Fruit fly (Drosophila melanogaster) whole organism, prepupa: Measurements from ENCODE around the gene rempA.

ENCODE experiments used
- Blimp-1 ChIP-seq: fragments of 200-800 bp; sonication (Bioruptor generic); optimal IDR thresholded peaks from 3 replicates; lab custom pipeline; 2017; ENCODE audit warnings: missing biosample characterization, missing genetic modification characterization, mild to moderate bottlenecking, moderate library complexity, missing genetic modification reagents
- CG10631 ChIP-seq: fragments of 200-800 bp; sonication (Bioruptor generic); optimal IDR thresholded peaks from 2 replicates; lab custom pipeline; 2016; ENCODE audit warnings: missing biosample characterization, missing genetic modification characterization
- CG10669 ChIP-seq: fragments of 200-800 bp; sonication (Bioruptor generic); optimal IDR thresholded peaks from 3 replicates; lab custom pipeline; 2018; ENCODE audit warnings: missing biosample characterization, mild to moderate bottlenecking, missing genetic modification characterization, moderate library complexity
- CG11762 ChIP-seq: fragments of 200-800 bp; sonication (Bioruptor generic); optimal IDR thresholded peaks from 3 replicates; lab custom pipeline; 2016; ENCODE audit warnings: missing biosample characterization, missing genetic modification characterization; ENCODE audit not compliant: insufficient read depth
- CG11902 ChIP-seq: fragments of 200-800 bp; sonication (Bioruptor generic); optimal IDR thresholded peaks from 3 replicates; lab custom pipeline; 2016; ENCODE audit warnings: missing biosample characterization, missing genetic modification characterization
- CG15336 ChIP-seq: fragments of 200-800 bp; sonication (Bioruptor generic); IDR thresholded peaks from 2 replicates; pipeline ENCODE4 v1.3.6; 2022; ENCODE audit warnings: missing biosample characterization, missing genetic modification characterization
- CG1621 ChIP-seq: fragments of 200-800 bp; sonication (Bioruptor generic); optimal IDR thresholded peaks from 3 replicates; lab custom pipeline; 2018; ENCODE audit warnings: missing biosample characterization, mild to moderate bottlenecking, missing genetic modification characterization
- CG16779 ChIP-seq: fragments of 200-800 bp; sonication (Bioruptor generic); optimal IDR thresholded peaks from 3 replicates; lab custom pipeline; 2017; ENCODE audit warnings: missing biosample characterization, mild to moderate bottlenecking, missing genetic modification characterization
- CG3032 ChIP-seq: fragments of 200-800 bp; optimal IDR thresholded peaks from 2 replicates; lab custom pipeline; 2019; ENCODE audit warnings: missing biosample characterization, mild to moderate bottlenecking, missing genetic modification characterization, moderate library complexity
- CG31627 ChIP-seq: fragments of 200-800 bp; sonication (Bioruptor generic); optimal IDR thresholded peaks from 3 replicates; lab custom pipeline; 2016; ENCODE audit warnings: missing biosample characterization, missing genetic modification characterization
- CG3919 ChIP-seq: fragments of 200-800 bp; sonication (Bioruptor generic); optimal IDR thresholded peaks from 3 replicates; lab custom pipeline; 2016; ENCODE audit warnings: missing biosample characterization, missing genetic modification characterization
- CG4318 ChIP-seq: fragments of 200-800 bp; sonication (Bioruptor generic); optimal IDR thresholded peaks from 3 replicates; lab custom pipeline; 2017; ENCODE audit warnings: missing biosample characterization, mild to moderate bottlenecking, missing genetic modification characterization
- CG6276 ChIP-seq: fragments of 200-800 bp; sonication (Bioruptor generic); optimal IDR thresholded peaks from 2 replicates; lab custom pipeline; 2017; ENCODE audit warnings: missing biosample characterization, mild to moderate bottlenecking, missing genetic modification characterization
- CG6792 ChIP-seq: fragments of 200-800 bp; sonication (Bioruptor generic); optimal IDR thresholded peaks from 3 replicates; lab custom pipeline; 2016; ENCODE audit warnings: missing biosample characterization, missing genetic modification characterization
- CG6808 ChIP-seq: fragments of 200-800 bp; sonication (Bioruptor generic); optimal IDR thresholded peaks from 3 replicates; lab custom pipeline; 2017; ENCODE audit warnings: missing biosample characterization, missing genetic modification characterization, mild to moderate bottlenecking, moderate library complexity, missing genetic modification reagents
- CG6854 ChIP-seq: fragments of 200-800 bp; sonication (Bioruptor generic); optimal IDR thresholded peaks from 2 replicates; lab custom pipeline; 2017; ENCODE audit warnings: missing biosample characterization, mild to moderate bottlenecking, missing genetic modification characterization
- CG7368 ChIP-seq: fragments of 200-800 bp; sonication (Bioruptor generic); optimal IDR thresholded peaks from 3 replicates; lab custom pipeline; 2016; ENCODE audit warnings: missing biosample characterization, missing genetic modification characterization
- CG8119 ChIP-seq: fragments of 200-800 bp; sonication (Bioruptor generic); IDR thresholded peaks from 3 replicates; pipeline ENCODE4 v1.3.6; 2022; ENCODE audit warnings: missing biosample characterization, missing genetic modification characterization
- CG8319 ChIP-seq: fragments of 200-800 bp; sonication (Bioruptor generic); optimal IDR thresholded peaks from 3 replicates; lab custom pipeline; 2016; ENCODE audit warnings: missing biosample characterization, missing genetic modification characterization
- CG9139 ChIP-seq: fragments of 200-800 bp; sonication (Bioruptor generic); optimal IDR thresholded peaks from 3 replicates; lab custom pipeline; 2017; ENCODE audit warnings: missing biosample characterization, mild to moderate bottlenecking, missing genetic modification characterization
- Eip78C ChIP-seq: fragments of 200-800 bp; sonication (Bioruptor generic); peaks from one replicate; lab custom pipeline; 2016; ENCODE audit warnings: missing biosample characterization, missing genetic modification characterization
- Eip93F ChIP-seq: fragments of 200-800 bp; sonication (Bioruptor generic); optimal IDR thresholded peaks from 2 replicates; lab custom pipeline; 2016; ENCODE audit warnings: missing biosample characterization, mild to moderate bottlenecking, missing genetic modification characterization
- Ets96B ChIP-seq: fragments of 200-800 bp; optimal IDR thresholded peaks from 2 replicates; lab custom pipeline; 2019; ENCODE audit warnings: missing biosample characterization, mild to moderate bottlenecking, missing genetic modification characterization, moderate library complexity
- Gug ChIP-seq: fragments of 200-800 bp; sonication (Bioruptor generic); IDR thresholded peaks from 2 replicates; pipeline ENCODE4 v1.3.6; 2022; ENCODE audit warnings: missing biosample characterization, missing genetic modification characterization
- Hr38 ChIP-seq: sonication (Bioruptor generic); optimal IDR thresholded peaks from 2 replicates; lab custom pipeline; 2016; ENCODE audit warnings: missing biosample characterization, missing genetic modification characterization
- Hr39 ChIP-seq: fragments of 200-800 bp; sonication (Bioruptor generic); optimal IDR thresholded peaks from 2 replicates; lab custom pipeline; 2016; ENCODE audit warnings: missing biosample characterization, missing genetic modification characterization
- Hr4 ChIP-seq: fragments of 200-800 bp; sonication (Bioruptor generic); optimal IDR thresholded peaks from 3 replicates; lab custom pipeline; 2016; ENCODE audit warnings: missing biosample characterization, missing genetic modification characterization
- Lpt ChIP-seq: fragments of 200-800 bp; sonication (Bioruptor generic); optimal IDR thresholded peaks from 3 replicates; lab custom pipeline; 2016; ENCODE audit warnings: missing biosample characterization, missing genetic modification characterization
- Met ChIP-seq: fragments of 200-800 bp; sonication (Bioruptor generic); optimal IDR thresholded peaks from 3 replicates; lab custom pipeline; 2016; ENCODE audit warnings: missing biosample characterization, missing genetic modification characterization
- OdsH ChIP-seq: fragments of 200-800 bp; sonication (Bioruptor generic); optimal IDR thresholded peaks from 3 replicates; lab custom pipeline; 2016; ENCODE audit warnings: missing biosample characterization, missing genetic modification characterization
- Smox ChIP-seq: fragments of 200-800 bp; sonication (Bioruptor generic); optimal IDR thresholded peaks from 3 replicates; lab custom pipeline; 2016; ENCODE audit warnings: missing biosample characterization, missing genetic modification characterization
- Sox102F ChIP-seq: fragments of 200-800 bp; sonication (Bioruptor generic); optimal IDR thresholded peaks from 2 replicates; lab custom pipeline; 2016; ENCODE audit warnings: missing biosample characterization, mild to moderate bottlenecking, missing genetic modification characterization
- Sox14 ChIP-seq: fragments of 200-800 bp; sonication (Bioruptor generic); optimal IDR thresholded peaks from 3 replicates; lab custom pipeline; 2016; ENCODE audit warnings: missing biosample characterization, missing genetic modification characterization
- Sox15 ChIP-seq: fragments of 200-800 bp; sonication (Bioruptor generic); optimal IDR thresholded peaks from 3 replicates; lab custom pipeline; 2016; ENCODE audit warnings: missing biosample characterization, missing genetic modification characterization
- acj6 ChIP-seq: fragments of 200-800 bp; sonication (Bioruptor generic); optimal IDR thresholded peaks from 3 replicates; lab custom pipeline; 2016; ENCODE audit warnings: missing biosample characterization, missing genetic modification characterization
- dac ChIP-seq: fragments of 200-800 bp; sonication (Bioruptor generic); optimal IDR thresholded peaks from 2 replicates; lab custom pipeline; 2017; ENCODE audit warnings: missing biosample characterization, mild to moderate bottlenecking, missing genetic modification characterization
- dsx ChIP-seq: fragments of 200-800 bp; optimal IDR thresholded peaks from 3 replicates; lab custom pipeline; 2019; ENCODE audit warnings: missing biosample characterization, mild to moderate bottlenecking, missing genetic modification characterization, moderate library complexity; ENCODE audit not compliant: poor library complexity, severe bottlenecking
- eg ChIP-seq: fragments of 200-800 bp; sonication (Bioruptor generic); IDR thresholded peaks from 3 replicates; pipeline ENCODE4 v1.3.6; 2022; ENCODE audit warnings: missing biosample characterization, missing genetic modification characterization
- esn ChIP-seq: fragments of 200-800 bp; sonication (Bioruptor generic); optimal IDR thresholded peaks from 2 replicates; lab custom pipeline; 2016; ENCODE audit warnings: missing biosample characterization, mild to moderate bottlenecking, missing genetic modification characterization, moderate library complexity
- fd85E ChIP-seq: fragments of 200-800 bp; sonication (Bioruptor generic); optimal IDR thresholded peaks from 3 replicates; lab custom pipeline; 2016; ENCODE audit warnings: missing biosample characterization, missing genetic modification characterization
- fkh ChIP-seq: fragments of 200-800 bp; sonication (Bioruptor generic); optimal IDR thresholded peaks from 3 replicates; lab custom pipeline; 2017; ENCODE audit warnings: missing biosample characterization, mild to moderate bottlenecking, missing genetic modification characterization, moderate library complexity
- lz ChIP-seq: fragments of 200-800 bp; sonication (Bioruptor generic); optimal IDR thresholded peaks from 3 replicates; lab custom pipeline; 2016; ENCODE audit warnings: missing biosample characterization, missing genetic modification characterization
- net ChIP-seq: fragments of 200-800 bp; sonication (Bioruptor generic); optimal IDR thresholded peaks from 3 replicates; lab custom pipeline; 2016; ENCODE audit warnings: missing biosample characterization, missing genetic modification characterization
- pdm3 ChIP-seq: fragments of 200-800 bp; sonication (Bioruptor generic); optimal IDR thresholded peaks from 3 replicates; lab custom pipeline; 2016; ENCODE audit warnings: missing biosample characterization, missing genetic modification characterization
- spab ChIP-seq: fragments of 200-800 bp; sonication (Bioruptor generic); optimal IDR thresholded peaks from 2 replicates; lab custom pipeline; 2017; ENCODE audit warnings: missing biosample characterization, mild to moderate bottlenecking, missing genetic modification characterization, missing genetic modification reagents
- ss ChIP-seq, 2 experiments: fragments of 200-800 bp; sonication (Bioruptor generic); optimal IDR thresholded peaks; 2 replicates in 1 of 2; 3 replicates in 1 of 2; lab custom pipeline; 2017 to 2018; ENCODE audit warnings: mild to moderate bottlenecking in 2 of 2, missing biosample characterization in 2 of 2, missing genetic modification characterization in 2 of 2, moderate library complexity in 1 of 2
- svp ChIP-seq: fragments of 200-800 bp; sonication (Bioruptor generic); peaks from one replicate; lab custom pipeline; 2016; ENCODE audit warnings: missing biosample characterization, missing genetic modification characterization
- topi ChIP-seq: fragments of 200-800 bp; sonication (Bioruptor generic); optimal IDR thresholded peaks from 3 replicates; lab custom pipeline; 2016; ENCODE audit warnings: missing biosample characterization, missing genetic modification characterization

rempA gene

DNA sequence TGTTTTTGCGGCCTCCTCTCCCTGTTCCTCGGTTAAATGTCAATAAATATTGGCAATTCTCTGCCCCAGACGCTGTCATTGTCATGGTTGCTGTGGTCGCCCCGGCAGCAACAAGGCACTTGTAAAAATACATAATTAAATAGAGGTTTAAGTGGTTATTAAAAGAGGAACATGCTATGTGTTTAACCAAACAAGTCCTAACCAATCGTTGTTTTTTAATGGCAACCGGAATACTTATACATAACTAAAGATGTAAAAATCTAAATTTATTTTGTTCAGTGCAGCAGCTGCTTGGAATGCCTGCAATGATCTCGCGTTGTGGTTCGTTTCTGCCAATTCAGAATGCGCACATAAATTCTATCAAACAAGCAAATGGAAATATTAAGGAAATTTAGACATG is 46.8 kb upstream of the rempA start (continued):
- TF ChIP-seq Met (GFP tag; lab: Kevin White, UChicago) (peak; percentile 15), acj6 (GFP tag; lab: Kevin White, UChicago) (peak; percentile 4), dac (GFP tag; lab: Kevin White, UChicago) (no peak), ss (GFP tag; optimal IDR thresholded peaks at IDR 0.05; lab: Kevin White, UChicago) (peak in 1 of 2 experiments; percentile 22), CG6854 (GFP tag; lab: Kevin White, UChicago) (no peak), CG8319 (no peak), CG6276 (GFP tag; lab: Kevin White, UChicago) (no peak), Sox15 (GFP tag; lab: Kevin White, UChicago) (no peak), eg (0 out of 3 replicates have a peak, but pooled peaks have one; percentile 32), fkh (no peak), Sox102F (GFP tag; lab: Kevin White, UChicago) (peak; percentile 10), OdsH (peak; percentile 19), Eip93F (GFP tag; lab: Kevin White, UChicago) (no peak), Hr39 (GFP tag; lab: Kevin White, UChicago) (peak; percentile 17), CG4318 (no peak), CG11762 (GFP tag; lab: Kevin White, UChicago) (no peak)
- TF ChIP-seq, all 60 proteins: peak for 35

DNA sequence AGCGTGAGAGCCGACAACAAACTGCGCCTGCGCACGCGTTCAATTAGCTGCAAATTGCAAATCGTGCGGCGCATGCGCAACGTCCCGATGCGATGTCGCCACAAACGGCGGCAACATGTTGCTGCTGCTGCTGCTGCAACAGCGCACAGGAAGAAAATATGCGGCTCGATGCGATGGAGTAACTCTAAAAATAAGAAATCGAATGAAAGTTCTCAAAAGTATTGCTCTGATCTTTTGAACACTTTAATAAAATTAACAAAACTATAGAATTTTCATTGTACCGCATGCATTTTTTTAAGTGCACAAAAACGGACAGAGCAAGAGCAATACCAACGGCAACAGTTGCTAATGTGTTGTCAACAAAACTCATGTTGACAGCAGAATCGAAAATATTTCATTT is 46.1 kb upstream of the rempA start:
- peak; percentile 84 for TF ChIP-seq pdm3 (GFP tag; lab: Kevin White, UChicago)
- peak; percentile 39 for TF ChIP-seq Ets96B
- peak; percentile 67 for TF ChIP-seq topi (GFP tag; lab: Kevin White, UChicago)
- TF ChIP-seq fd85E, result no peak
- TF ChIP-seq CG31627 (GFP tag; lab: Kevin White, UChicago), result peak; percentile 74
- peak; percentile 86 for TF ChIP-seq svp (GFP tag; lab: Kevin White, UChicago)
- TF ChIP-seq Gug, result peak; percentile 78
- peak; percentile 84 for TF ChIP-seq Sox14
- TF ChIP-seq spab (GFP tag; lab: Kevin White, UChicago), result peak; percentile 57
- peak; percentile 86 for TF ChIP-seq CG6276 (GFP tag; lab: Kevin White, UChicago)
- peak; percentile 71 for TF ChIP-seq CG10631 (GFP tag; lab: Kevin White, UChicago)
- TF ChIP-seq CG11902 (GFP tag; lab: Kevin White, UChicago), result no peak
- TF ChIP-seq CG4318, result peak; percentile 75
- TF ChIP-seq CG6792 (GFP tag; lab: Kevin White, UChicago), result peak; percentile 69
- peak; percentile 85 for TF ChIP-seq esn (GFP tag; lab: Kevin White, UChicago)
- peak; percentile 67 for TF ChIP-seq lz (GFP tag; lab: Kevin White, UChicago)
- TF ChIP-seq CG15336 (GFP tag; lab: Robert Waterston, UW), result peak; percentile 94
- TF ChIP-seq Met (GFP tag; lab: Kevin White, UChicago), result peak; percentile 80
- no peak for TF ChIP-seq Hr38 (GFP tag; lab: Kevin White, UChicago)
- peak; percentile 68 for TF ChIP-seq CG7368 (GFP tag; lab: Kevin White, UChicago)
- TF ChIP-seq Blimp-1 (GFP tag; lab: Kevin White, UChicago), result peak; percentile 44
- peak; percentile 69 for TF ChIP-seq Smox
- peak; percentile 71 for TF ChIP-seq CG3032
- TF ChIP-seq CG8119 (GFP tag; lab: Robert Waterston, UW), result peak; percentile 92
- TF ChIP-seq CG11762 (GFP tag; lab: Kevin White, UChicago), result peak; percentile 55
- peak; percentile 75 for TF ChIP-seq net (GFP tag; lab: Kevin White, UChicago)
- peak; percentile 5 for TF ChIP-seq Sox15 (GFP tag; lab: Kevin White, UChicago)
- TF ChIP-seq fkh, result no peak
- peak; percentile 35 for TF ChIP-seq CG1621 (tag; lab: Kevin White, UChicago)
- peak; percentile 87 for TF ChIP-seq Eip78C
- TF ChIP-seq CG3919 (GFP tag; lab: Kevin White, UChicago), result peak; percentile 69
- TF ChIP-seq CG6854 (GFP tag; lab: Kevin White, UChicago), result no peak
- peak; percentile 59 for TF ChIP-seq acj6 (GFP tag; lab: Kevin White, UChicago)
- TF ChIP-seq Lpt (GFP tag; lab: Kevin White, UChicago), result peak; percentile 64
- TF ChIP-seq CG16779 (tag; lab: Kevin White, UChicago), result peak; percentile 21
- no peak for TF ChIP-seq Eip93F (GFP tag; lab: Kevin White, UChicago)
- peak; percentile 66 for TF ChIP-seq CG6808 (GFP tag; lab: Kevin White, UChicago)
- TF ChIP-seq CG9139, result no peak
- TF ChIP-seq dsx (GFP tag; lab: Kevin White, UChicago), result peak; percentile 35
- TF ChIP-seq Sox102F (GFP tag; lab: Kevin White, UChicago), result peak; percentile 82
- peak; percentile 79 for TF ChIP-seq dac (GFP tag; lab: Kevin White, UChicago)
- peak; percentile 94 for TF ChIP-seq eg
- TF ChIP-seq Hr4 (GFP tag; lab: Kevin White, UChicago), result peak; percentile 91
- TF ChIP-seq CG8319, result peak; percentile 52
- TF ChIP-seq CG10669 (GFP tag; lab: Kevin White, UChicago), result peak; percentile 73
